Worm (Caenorhabditis elegans) whole organism, L1 larva: ENCODE results near the gene F41C3.1.

Experiments used
- C34B4.2 ChIP-seq: sonication (generic microtip); optimal IDR thresholded peaks from 2 replicates; lab custom pipeline; 2017; ENCODE audit warnings: mild to moderate bottlenecking, missing genetic modification characterization, missing compliant biosample characterization
- F16B12.6 ChIP-seq: fragments of 150-350 bp; optimal IDR thresholded peaks from 2 replicates; lab custom pipeline; 2014; ENCODE audit warnings: missing biosample characterization, missing genetic modification characterization
- Y116A8C.19 ChIP-seq: sonication (generic microtip); optimal IDR thresholded peaks from 2 replicates; lab custom pipeline; 2016; ENCODE audit warnings: missing compliant biosample characterization, missing genetic modification characterization, borderline replicate concordance
- ama-1 ChIP-seq: fragments of 150-350 bp; optimal IDR thresholded peaks from 2 replicates; lab custom pipeline; 2014
- blmp-1 ChIP-seq: fragments of 150-350 bp; optimal IDR thresholded peaks from 2 replicates; lab custom pipeline; 2014; ENCODE audit warnings: missing biosample characterization, missing genetic modification characterization
- ceh-63 ChIP-seq: fragments of 200-800 bp; sonication (Bioruptor generic); optimal IDR thresholded peaks from 2 replicates; lab custom pipeline; 2018; ENCODE audit warnings: mild to moderate bottlenecking, missing genetic modification characterization, missing compliant biosample characterization
- ceh-8 ChIP-seq: fragments of 200-800 bp; sonication (Bioruptor generic); optimal IDR thresholded peaks from 2 replicates; lab custom pipeline; 2018; ENCODE audit warnings: mild to moderate bottlenecking, missing genetic modification characterization, moderate library complexity, missing compliant biosample characterization
- ceh-82 ChIP-seq, 3 experiments: fragments of 150-350 bp in 1 of 3; sonication (generic microtip) in 2 of 3; optimal IDR thresholded peaks; 2 replicates each; lab custom pipeline; 2014 to 2017; ENCODE audit warnings: missing biosample characterization in 3 of 3, missing genetic modification characterization in 3 of 3
- dpl-1 ChIP-seq, 3 experiments: fragments of 150-350 bp in 2 of 3; sonication (generic microtip) in 1 of 3; optimal IDR thresholded peaks; 2 replicates each; lab custom pipeline; 2014 to 2017; ENCODE audit warnings: missing biosample characterization in 3 of 3, missing genetic modification characterization in 3 of 3, missing genetic modification reagents in 3 of 3
- efl-3 ChIP-seq: fragments of 200-800 bp; sonication (Bioruptor generic); optimal IDR thresholded peaks from 2 replicates; lab custom pipeline; 2018; ENCODE audit warnings: mild to moderate bottlenecking, missing genetic modification characterization, missing compliant biosample characterization
- ets-5 ChIP-seq: fragments of 200-800 bp; sonication (Bioruptor generic); IDR thresholded peaks from 2 replicates; pipeline ENCODE4 v1.3.6; 2022; ENCODE audit warnings: missing genetic modification characterization, missing compliant biosample characterization
- fkh-4 ChIP-seq: sonication (generic microtip); optimal IDR thresholded peaks from 2 replicates; lab custom pipeline; 2016; ENCODE audit warnings: missing compliant biosample characterization, missing genetic modification characterization, borderline replicate concordance
- fkh-8 ChIP-seq: sonication (generic microtip); optimal IDR thresholded peaks from 2 replicates; lab custom pipeline; 2016; ENCODE audit warnings: mild to moderate bottlenecking, missing genetic modification characterization, missing compliant biosample characterization
- hlh-4 ChIP-seq: sonication (generic microtip); optimal IDR thresholded peaks from 2 replicates; lab custom pipeline; 2016; ENCODE audit warnings: mild to moderate bottlenecking, missing genetic modification characterization, missing compliant biosample characterization
- hpl-2 ChIP-seq: fragments of 150-350 bp; optimal IDR thresholded peaks from 2 replicates; lab custom pipeline; 2014; ENCODE audit warnings: missing biosample characterization, missing genetic modification reagents, missing genetic modification characterization
- irx-1 ChIP-seq: sonication (generic microtip); optimal IDR thresholded peaks from 2 replicates; lab custom pipeline; 2016; ENCODE audit warnings: missing genetic modification characterization, missing compliant biosample characterization
- jun-1 ChIP-seq: fragments of 150-350 bp; optimal IDR thresholded peaks from 2 replicates; lab custom pipeline; 2014; ENCODE audit warnings: missing biosample characterization, missing genetic modification reagents, missing genetic modification characterization
- lin-14 ChIP-seq: fragments of 200-800 bp; sonication (Bioruptor generic); optimal IDR thresholded peaks from 2 replicates; lab custom pipeline; 2018; ENCODE audit warnings: mild to moderate bottlenecking, missing genetic modification characterization, moderate library complexity, missing compliant biosample characterization
- lsy-2 ChIP-seq, 2 experiments: fragments of 150-350 bp; optimal IDR thresholded peaks; 2 replicates each; lab custom pipeline; 2014; ENCODE audit warnings: missing biosample characterization in 2 of 2, missing genetic modification characterization in 2 of 2
- mab-9 ChIP-seq: fragments of 200-800 bp; sonication (Bioruptor generic); IDR thresholded peaks from 2 replicates; pipeline ENCODE4 v1.3.6; 2022; ENCODE audit warnings: missing genetic modification reagents, missing genetic modification characterization, missing compliant biosample characterization
- mep-1 ChIP-seq: fragments of 150-350 bp; optimal IDR thresholded peaks from 2 replicates; lab custom pipeline; 2014; ENCODE audit warnings: missing biosample characterization, missing genetic modification characterization
- nhr-19 ChIP-seq: fragments of 200-800 bp; sonication (Bioruptor generic); conservative IDR thresholded peaks from 2 replicates; pipeline ENCODE4 v1.3.6; 2022; ENCODE audit warnings: missing genetic modification characterization, missing compliant biosample characterization
- nhr-237 ChIP-seq: fragments of 150-350 bp; optimal IDR thresholded peaks from 2 replicates; lab custom pipeline; 2014; ENCODE audit warnings: missing biosample characterization, missing genetic modification characterization
- nhr-47 ChIP-seq: sonication (generic microtip); optimal IDR thresholded peaks from 2 replicates; lab custom pipeline; 2016; ENCODE audit warnings: mild to moderate bottlenecking, missing genetic modification characterization, moderate library complexity, missing compliant biosample characterization
- nhr-71 ChIP-seq: sonication (generic microtip); optimal IDR thresholded peaks from 2 replicates; lab custom pipeline; 2016; ENCODE audit warnings: mild to moderate bottlenecking, missing genetic modification characterization, moderate library complexity, missing compliant biosample characterization
- nhr-76 ChIP-seq: sonication (generic microtip); optimal IDR thresholded peaks from 2 replicates; lab custom pipeline; 2017; ENCODE audit warnings: missing biosample characterization, missing genetic modification characterization
- nhr-77 ChIP-seq: fragments of 150-350 bp; optimal IDR thresholded peaks from 2 replicates; lab custom pipeline; 2014; ENCODE audit warnings: missing biosample characterization, missing genetic modification characterization
- nhr-85 ChIP-seq: sonication (generic microtip); peaks from one replicate; lab custom pipeline; 2016; ENCODE audit warnings: missing genetic modification characterization, inconsistent platforms, missing compliant biosample characterization
- pag-3 ChIP-seq: sonication (generic microtip); optimal IDR thresholded peaks from 2 replicates; lab custom pipeline; 2017; ENCODE audit warnings: missing genetic modification characterization, mild to moderate bottlenecking, missing compliant biosample characterization, antibody characterized with exemption, borderline replicate concordance; ENCODE audit not compliant: insufficient read depth
- pqm-1 ChIP-seq: sonication (generic microtip); optimal IDR thresholded peaks from 3 replicates; lab custom pipeline; 2017; ENCODE audit warnings: missing biosample characterization, missing genetic modification characterization
- snpc-4 ChIP-seq: fragments of 150-350 bp; optimal IDR thresholded peaks from 2 replicates; lab custom pipeline; 2014; ENCODE audit warnings: missing biosample characterization, missing genetic modification characterization
- sup-37 ChIP-seq: fragments of 200-800 bp; sonication (Bioruptor generic); optimal IDR thresholded peaks from 2 replicates; lab custom pipeline; 2018; ENCODE audit warnings: mild to moderate bottlenecking, missing genetic modification characterization, missing compliant biosample characterization
- swsn-7 ChIP-seq: sonication (generic microtip); optimal IDR thresholded peaks from 2 replicates; lab custom pipeline; 2016; ENCODE audit warnings: missing genetic modification characterization, missing compliant biosample characterization
- tbx-2 ChIP-seq: sonication (generic microtip); optimal IDR thresholded peaks from 2 replicates; lab custom pipeline; 2016; ENCODE audit warnings: missing genetic modification characterization, missing compliant biosample characterization
- tlp-1 ChIP-seq: fragments of 150-350 bp; optimal IDR thresholded peaks from 2 replicates; lab custom pipeline; 2014; ENCODE audit warnings: missing biosample characterization, missing genetic modification characterization
- unc-130 ChIP-seq: fragments of 150-350 bp; optimal IDR thresholded peaks from 2 replicates; lab custom pipeline; 2017; ENCODE audit warnings: missing biosample characterization, missing genetic modification characterization, inconsistent platforms
- ztf-11 ChIP-seq, 2 experiments: sonication (generic microtip); optimal IDR thresholded peaks; 2 replicates each; lab custom pipeline; 2016 to 2017; ENCODE audit warnings: missing genetic modification characterization in 2 of 2, missing biosample characterization in 1 of 2, missing compliant biosample characterization in 1 of 2
- ztf-4 ChIP-seq: fragments of 150-350 bp; optimal IDR thresholded peaks from 2 replicates; lab custom pipeline; 2014; ENCODE audit warnings: missing biosample characterization, missing genetic modification characterization

The F41C3.1 gene

DNA sequence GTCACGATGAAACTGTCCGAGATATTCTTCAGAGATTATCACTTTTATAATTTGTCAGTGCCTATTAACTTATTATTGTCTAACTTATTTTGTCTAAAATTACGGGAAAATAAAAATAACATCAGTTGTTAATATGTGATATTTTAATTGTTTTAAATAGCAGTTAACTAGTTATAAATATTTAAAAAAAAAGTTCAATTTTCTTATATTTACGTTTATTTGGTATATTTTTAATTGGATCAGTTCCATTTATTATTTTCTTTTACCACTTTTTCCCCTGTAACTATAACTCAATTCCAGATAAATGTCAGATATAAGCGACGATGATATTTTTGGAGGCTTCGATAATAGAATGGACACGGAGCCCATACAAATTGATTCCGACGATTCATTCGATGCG, 43.4 kb downstream of the F41C3.1 start, which contains the start of gene C33F10.4:
C33F10.4 (plus strand) TSS at position 301 of the 400 bp plus-strand sequence.
- TF ChIP-seq mep-1 (tag; lab: Kevin White, UChicago), result no peak
- TF ChIP-seq nhr-71 (tag; lab: Kevin White, UChicago), result no peak
- TF ChIP-seq blmp-1 (tag; lab: Kevin White, UChicago), result no peak
- TF ChIP-seq unc-130 (tag; lab: Kevin White, UChicago), result no peak
- TF ChIP-seq tlp-1, result no peak
- no peak for TF ChIP-seq hpl-2 (GFP tag; lab: Kevin White, UChicago)
- TF ChIP-seq nhr-19 (GFP tag; lab: Robert Waterston, UW), result no peak
- TF ChIP-seq ztf-4 (tag; lab: Kevin White, UChicago), result no peak
- no peak for TF ChIP-seq dpl-1 (GFP tag; optimal IDR thresholded peaks at IDR 0.05; lab: Kevin White, UChicago)
- TF ChIP-seq efl-3, result no peak
- no peak for TF ChIP-seq irx-1 (tag; lab: Kevin White, UChicago)
- no peak for TF ChIP-seq nhr-237
- TF ChIP-seq lin-14, result no peak
- TF ChIP-seq sup-37 (GFP tag; lab: Kevin White, UChicago), result no peak
- TF ChIP-seq ceh-8, result no peak
- TF ChIP-seq ceh-82 (tag; optimal IDR thresholded peaks at IDR 0.05; lab: Kevin White, UChicago), result no peak
- TF ChIP-seq swsn-7 (tag; lab: Kevin White, UChicago), result no peak
- no peak for TF ChIP-seq jun-1 (tag; lab: Kevin White, UChicago)

DNA sequence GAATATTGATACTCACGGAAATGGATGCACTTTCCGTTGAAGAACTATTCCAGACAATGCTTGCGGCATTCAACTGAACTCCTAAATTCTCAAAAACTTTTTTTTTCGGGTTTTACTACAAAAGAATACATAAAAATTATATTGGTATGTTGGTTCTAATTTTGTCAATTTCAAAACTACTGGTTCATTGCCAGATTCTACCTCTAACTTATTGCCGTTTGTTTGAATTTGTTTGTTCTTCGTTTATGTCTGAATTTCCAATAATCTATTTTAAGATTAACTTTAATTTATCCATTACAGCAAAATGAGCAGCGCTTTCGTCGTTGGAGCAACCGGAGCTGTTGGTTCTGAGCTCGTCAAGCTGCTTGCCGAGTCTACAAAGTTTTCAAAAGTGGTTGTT, 45.0 kb downstream of the F41C3.1 start, which contains the start of gene C33F10.14:
C33F10.14 (plus strand) TSS at position 301 of the 400 bp plus-strand sequence.
- no peak for TF ChIP-seq pag-3 (tag; lab: Kevin White, UChicago)
- TF ChIP-seq snpc-4 (tag; lab: Kevin White, UChicago), result no peak
- TF ChIP-seq mab-9 (GFP tag; lab: Robert Waterston, UW), result no peak
- no peak for TF ChIP-seq fkh-8
- no peak for TF ChIP-seq ztf-11 (tag; optimal IDR thresholded peaks at IDR 0.05; lab: Kevin White, UChicago)
- no peak for TF ChIP-seq tbx-2
- no peak for TF ChIP-seq nhr-77 (tag; lab: Kevin White, UChicago)
- no peak for TF ChIP-seq irx-1 (tag; lab: Kevin White, UChicago)
- TF ChIP-seq C34B4.2 (tag; lab: Kevin White, UChicago), result no peak
- TF ChIP-seq Y116A8C.19 (tag; lab: Kevin White, UChicago), result no peak
- no peak for TF ChIP-seq sup-37 (GFP tag; lab: Kevin White, UChicago)
- no peak for TF ChIP-seq F16B12.6 (tag; lab: Kevin White, UChicago)
- no peak for TF ChIP-seq ama-1 (lab: Kevin White, UChicago)
- no peak for TF ChIP-seq efl-3
- no peak for TF ChIP-seq ceh-63
- TF ChIP-seq fkh-4 (tag; lab: Kevin White, UChicago), result no peak
- TF ChIP-seq pqm-1 (tag; lab: Kevin White, UChicago), result no peak
- TF ChIP-seq lsy-2 (tag; optimal IDR thresholded peaks at IDR 0.05; lab: Kevin White, UChicago), result no peak
- TF ChIP-seq nhr-47 (tag; lab: Kevin White, UChicago), result no peak
- no peak for TF ChIP-seq ets-5

DNA sequence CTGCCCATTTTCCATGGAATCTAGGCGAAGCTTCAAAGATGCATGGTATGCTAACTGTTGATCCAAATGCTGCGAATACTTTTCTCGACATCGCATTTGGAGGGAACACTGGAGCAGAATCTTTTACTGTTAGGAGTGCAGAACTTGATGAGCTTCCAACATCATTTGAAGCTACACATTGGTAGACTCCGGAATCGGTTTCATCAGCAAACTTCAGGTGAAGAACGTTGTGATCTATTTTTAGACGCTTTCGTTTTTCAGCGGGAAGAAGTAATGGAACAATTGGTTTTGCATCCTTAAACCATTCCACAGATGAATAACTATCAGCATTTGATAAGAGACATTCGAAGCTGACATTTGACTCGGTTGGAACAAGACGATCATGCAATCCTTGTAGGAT, 48.4 kb downstream of the F41C3.1 start:
- TF ChIP-seq hlh-4 (tag; lab: Kevin White, UChicago) (no peak), nhr-76 (tag; lab: Kevin White, UChicago) (no peak), nhr-85 (tag; lab: Kevin White, UChicago) (no peak)
